Worm (Caenorhabditis elegans): ENCODE measurements around the gene acbp-6.
A peak's percentile ranks its signal among the peaks of the same experiment; 100 is the strongest.

The acbp-6 gene

ce11 chrII:11994940-11995339, 21.4 kb upstream of the acbp-6 start:
- TF ChIP-seq gmeb-1 (tag; optimal IDR thresholded peaks at IDR 0.05) (no peak), nhr-77 (tag; optimal IDR thresholded peaks at IDR 0.05) (no peak), nhr-12 (tag; optimal IDR thresholded peaks at IDR 0.05) (no peak), unc-62 (GFP tag; optimal IDR thresholded peaks at IDR 0.05) (no peak), unc-39 (tag; optimal IDR thresholded peaks at IDR 0.05) (no peak), Y55F3AM.14 (GFP tag; optimal IDR thresholded peaks at IDR 0.05) (no peak), lin-11 (tag; optimal IDR thresholded peaks at IDR 0.05) (no peak), nhr-6 (tag; optimal IDR thresholded peaks at IDR 0.05) (no peak), skn-1 (tag; optimal IDR thresholded peaks at IDR 0.05) (no peak), unc-55 (GFP tag; optimal IDR thresholded peaks at IDR 0.05) (no peak)

ce11 chrII:11992701-11993100, 19.2 kb upstream of the acbp-6 start, which contains the start of gene dhps-1:
Gene dhps-1, plus strand, starts transcription at chrII:11993001.
- no peak for TF ChIP-seq ztf-4 (tag; optimal IDR thresholded peaks at IDR 0.05)
- TF ChIP-seq nhr-237 (tag; optimal IDR thresholded peaks at IDR 0.05), result no peak
- no peak for TF ChIP-seq sma-9 (GFP tag; optimal IDR thresholded peaks at IDR 0.05)
- no peak for TF ChIP-seq sma-9 (tag; optimal IDR thresholded peaks at IDR 0.05)
- TF ChIP-seq ztf-1 (GFP tag; conservative IDR thresholded peaks at IDR 0.05), result no peak
- no peak for TF ChIP-seq sem-4 (tag; optimal IDR thresholded peaks at IDR 0.05)
- TF ChIP-seq ceh-16 (tag; optimal IDR thresholded peaks at IDR 0.05), result no peak
- no peak for TF ChIP-seq unc-62 (GFP tag; optimal IDR thresholded peaks at IDR 0.05)
- TF ChIP-seq snpc-4 (tag; optimal IDR thresholded peaks at IDR 0.05), result no peak
- TF ChIP-seq nhr-23 (tag; optimal IDR thresholded peaks at IDR 0.05), result no peak
- TF ChIP-seq elt-3 (tag; optimal IDR thresholded peaks at IDR 0.05), result no peak
- TF ChIP-seq nhr-25 (tag; optimal IDR thresholded peaks at IDR 0.05), result no peak
- TF ChIP-seq ceh-82 (tag; optimal IDR thresholded peaks at IDR 0.05), result no peak
- TF ChIP-seq mdl-1 (tag; optimal IDR thresholded peaks at IDR 0.05), result no peak
- TF ChIP-seq nhr-11 (tag; optimal IDR thresholded peaks at IDR 0.05), result no peak
- no peak for TF ChIP-seq R02D3.7 (tag; optimal IDR thresholded peaks at IDR 0.05)
- no peak for TF ChIP-seq egl-27 (tag; optimal IDR thresholded peaks at IDR 0.05)
- no peak for TF ChIP-seq blmp-1 (tag; optimal IDR thresholded peaks at IDR 0.05; ENCODE audit: insufficient read depth)

- TF ChIP-seq ama-1 (optimal IDR thresholded peaks at IDR 0.05), result no peak
- no peak for TF ChIP-seq ceh-16 (tag; optimal IDR thresholded peaks at IDR 0.05)
- no peak for TF ChIP-seq lin-39 (tag; optimal IDR thresholded peaks at IDR 0.05)
- no peak for TF ChIP-seq nhr-25 (tag; optimal IDR thresholded peaks at IDR 0.05)
- no peak for TF ChIP-seq gmeb-1 (tag; optimal IDR thresholded peaks at IDR 0.05)
- no peak for TF ChIP-seq unc-39 (tag; optimal IDR thresholded peaks at IDR 0.05)
- no peak for TF ChIP-seq aly-2 (tag; optimal IDR thresholded peaks at IDR 0.05)
- TF ChIP-seq mbf-1 (tag; optimal IDR thresholded peaks at IDR 0.05), result no peak
- no peak for TF ChIP-seq nhr-237 (tag; optimal IDR thresholded peaks at IDR 0.05)
- TF ChIP-seq sma-3 (GFP tag; optimal IDR thresholded peaks at IDR 0.05), result no peak
- TF ChIP-seq nhr-11 (tag; optimal IDR thresholded peaks at IDR 0.05), result no peak
- no peak for TF ChIP-seq nhr-21 (tag; optimal IDR thresholded peaks at IDR 0.05)
- TF ChIP-seq ztf-1 (GFP tag; conservative IDR thresholded peaks at IDR 0.05), result no peak
- TF ChIP-seq nhr-10 (tag; optimal IDR thresholded peaks at IDR 0.05), result no peak
Observed at ce11 chrII:11988724-11989123, 15.2 kb upstream of the acbp-6 start, which contains the start of gene Y17G7B.3. Gene Y17G7B.3, plus strand, starts transcription at chrII:11989024.

ce11 chrII:11980110-11980509, 6.6 kb upstream of the acbp-6 start:
- TF ChIP-seq ZK546.5 (tag; optimal IDR thresholded peaks at IDR 0.05), result peak; percentile 99
- TF ChIP-seq C34F6.9 (tag; optimal IDR thresholded peaks at IDR 0.05), result peak; percentile 89
- no peak for TF ChIP-seq sma-9 (GFP tag; optimal IDR thresholded peaks at IDR 0.05)
- TF ChIP-seq sma-9 (tag; optimal IDR thresholded peaks at IDR 0.05), result no peak
- peak; percentile 41 for TF ChIP-seq nhr-129 (tag; optimal IDR thresholded peaks at IDR 0.05)
- TF ChIP-seq unc-55 (GFP tag; optimal IDR thresholded peaks at IDR 0.05), result peak; percentile 89
- TF ChIP-seq ceh-82 (tag; optimal IDR thresholded peaks at IDR 0.05), result peak; percentile 46
- no peak for TF ChIP-seq nhr-11 (tag; optimal IDR thresholded peaks at IDR 0.05)
- no peak for TF ChIP-seq zag-1 (tag; optimal IDR thresholded peaks at IDR 0.05)
- peak; percentile 14 to 55 for TF ChIP-seq mdl-1 (tag; optimal IDR thresholded peaks at IDR 0.05)
- TF ChIP-seq lin-11 (tag; optimal IDR thresholded peaks at IDR 0.05), result peak; percentile 88
- no peak for TF ChIP-seq nhr-12 (tag; optimal IDR thresholded peaks at IDR 0.05)
- TF ChIP-seq ztf-11 (tag; optimal IDR thresholded peaks at IDR 0.05), result no peak
- TF ChIP-seq sma-3 (GFP tag; optimal IDR thresholded peaks at IDR 0.05), result peak; percentile 97
- peak; percentile 10 for TF ChIP-seq R02D3.7 (tag; optimal IDR thresholded peaks at IDR 0.05)
- no peak for TF ChIP-seq elt-3 (tag; optimal IDR thresholded peaks at IDR 0.05)
- no peak for TF ChIP-seq ztf-1 (GFP tag; conservative IDR thresholded peaks at IDR 0.05)
- TF ChIP-seq mab-5 (tag; optimal IDR thresholded peaks at IDR 0.05), result peak; percentile 81
- TF ChIP-seq gmeb-1 (tag; optimal IDR thresholded peaks at IDR 0.05), result peak; percentile 85
- TF ChIP-seq lin-39 (tag; optimal IDR thresholded peaks at IDR 0.05), result no peak
- peak; percentile 80 for TF ChIP-seq nhr-77 (tag; optimal IDR thresholded peaks at IDR 0.05)
- TF ChIP-seq nhr-23 (tag; optimal IDR thresholded peaks at IDR 0.05), result no peak
- peak; percentile 17 for TF ChIP-seq nhr-10 (tag; optimal IDR thresholded peaks at IDR 0.05)
- no peak for TF ChIP-seq peb-1 (tag; optimal IDR thresholded peaks at IDR 0.05)
- peak; percentile 93 for TF ChIP-seq nhr-6 (tag; optimal IDR thresholded peaks at IDR 0.05)
- peak; percentile 72 for TF ChIP-seq egl-27 (tag; optimal IDR thresholded peaks at IDR 0.05)
- peak; percentile 85 for TF ChIP-seq F13H6.1 (tag; optimal IDR thresholded peaks at IDR 0.05)
- peak; percentile 24 for TF ChIP-seq nhr-237 (tag; optimal IDR thresholded peaks at IDR 0.05)
- TF ChIP-seq nhr-25 (tag; optimal IDR thresholded peaks at IDR 0.05), result peak; percentile 92
- no peak for TF ChIP-seq elt-1 (tag; optimal IDR thresholded peaks at IDR 0.05)
- peak; percentile 92 for TF ChIP-seq sem-4 (tag; optimal IDR thresholded peaks at IDR 0.05)
- peak; percentile 90 for TF ChIP-seq nhr-21 (tag; optimal IDR thresholded peaks at IDR 0.05)
- TF ChIP-seq ceh-16 (tag; optimal IDR thresholded peaks at IDR 0.05), result no peak
- TF ChIP-seq Y55F3AM.14 (GFP tag; optimal IDR thresholded peaks at IDR 0.05), result no peak
- no peak for TF ChIP-seq skn-1 (tag; optimal IDR thresholded peaks at IDR 0.05)
- TF ChIP-seq lin-13 (GFP tag; optimal IDR thresholded peaks at IDR 0.05), result peak; percentile 93
- peak; percentile 80 for TF ChIP-seq ztf-4 (tag; optimal IDR thresholded peaks at IDR 0.05)

Measured in whole organism, L2 larva.